Worm (Caenorhabditis elegans): ENCODE measurements around the gene fmo-1.

DNA sequence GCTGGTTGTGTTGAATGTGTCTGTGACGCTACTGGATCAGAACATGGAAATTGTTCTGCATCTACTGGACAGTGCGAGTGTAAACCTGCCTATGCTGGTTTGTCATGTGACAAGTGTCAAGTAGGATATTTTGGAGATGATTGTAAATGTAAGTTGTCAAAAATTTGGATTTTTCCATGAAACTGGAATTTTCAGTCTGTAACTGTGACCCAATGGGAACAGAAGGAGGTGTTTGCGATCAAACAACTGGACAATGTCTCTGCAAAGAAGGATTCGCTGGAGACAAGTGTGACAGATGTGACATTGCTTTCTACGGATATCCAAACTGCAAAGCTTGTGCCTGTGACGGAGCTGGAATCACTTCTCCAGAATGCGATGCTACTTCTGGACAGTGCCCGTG, 6.9 kb downstream of the fmo-1 start:
- TF ChIP-seq ZK546.5 (tag; optimal IDR thresholded peaks at IDR 0.05) (no peak), nhr-77 (tag; optimal IDR thresholded peaks at IDR 0.05) (no peak), fos-1 (tag; optimal IDR thresholded peaks at IDR 0.05) (no peak), unc-62 (GFP tag; optimal IDR thresholded peaks at IDR 0.05) (no peak), nhr-237 (tag; optimal IDR thresholded peaks at IDR 0.05) (no peak), ceh-16 (tag; optimal IDR thresholded peaks at IDR 0.05) (no peak), lin-11 (tag; optimal IDR thresholded peaks at IDR 0.05) (no peak), mdl-1 (tag; optimal IDR thresholded peaks at IDR 0.05) (no peak)
